Worm (Caenorhabditis elegans): ENCODE data around the gene cec-2.

DNA sequence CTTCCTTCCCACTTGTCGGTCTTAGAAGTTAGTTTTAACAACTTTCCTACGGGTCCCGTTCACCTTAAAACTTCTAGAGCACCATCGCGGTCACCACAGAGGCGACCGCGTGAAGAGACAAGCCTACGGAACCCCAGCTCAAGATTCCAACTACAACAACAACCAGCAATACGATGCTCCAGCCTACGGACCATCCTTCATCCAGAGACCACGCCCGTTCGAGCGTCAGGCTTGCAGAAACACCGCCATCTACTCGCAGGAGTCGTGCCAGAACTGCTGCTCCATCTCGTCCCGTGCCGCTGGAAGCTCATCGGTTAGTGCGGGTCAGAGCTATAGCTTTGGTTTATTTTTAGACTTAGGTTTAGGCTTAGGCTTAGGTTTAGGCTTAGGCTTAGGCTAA is 42.7 kb upstream of the cec-2 start:
- TF ChIP-seq nhr-43 (tag; optimal IDR thresholded peaks at IDR 0.05; ENCODE audit: poor library complexity, severe bottlenecking) (no peak), ztf-11 (tag; optimal IDR thresholded peaks at IDR 0.05) (no peak), ceh-16 (tag; optimal IDR thresholded peaks at IDR 0.05) (no peak)

All from whole organism, L3 larva.